Fruit fly (Drosophila melanogaster): Measurements from ENCODE around the gene Cyp305a1.

dm6 chr3L:19817807-19818531, 4.8 kb upstream of the Cyp305a1 start, which contains the start of the genes Fibp and Deaf1:
- no peak for TF ChIP-seq psq (optimal IDR thresholded peaks at IDR 0.05)
- TF ChIP-seq insv (optimal IDR thresholded peaks at IDR 0.05), result no peak
- no peak for TF ChIP-seq Myc (optimal IDR thresholded peaks at IDR 0.05)
- no peak for TF ChIP-seq ttk (optimal IDR thresholded peaks at IDR 0.05)
- TF ChIP-seq Sin3A (optimal IDR thresholded peaks at IDR 0.05), result no peak
- TF ChIP-seq h (optimal IDR thresholded peaks at IDR 0.05), result no peak

Measured in Kc167 (cell line).